Fruit fly (Drosophila melanogaster) whole organism, embryonic: ENCODE measurements around the gene Cpsf73.
A peak's percentile ranks its signal among the peaks of the same experiment; 100 is the strongest.

Source experiments
- B-H2 ChIP-seq: fragments of 200-800 bp; sonication (Bioruptor generic); optimal IDR thresholded peaks from 2 replicates; lab custom pipeline; 2018; ENCODE audit warnings: missing biosample characterization, mild to moderate bottlenecking, missing genetic modification characterization
- CG10267 ChIP-seq: fragments of 200-800 bp; sonication (Bioruptor generic); optimal IDR thresholded peaks from 2 replicates; lab custom pipeline; 2018; ENCODE audit warnings: missing biosample characterization, mild to moderate bottlenecking, missing genetic modification characterization, moderate library complexity
- CG10431 ChIP-seq: fragments of 200-800 bp; sonication (Bioruptor generic); optimal IDR thresholded peaks from 3 replicates; lab custom pipeline; 2018; ENCODE audit warnings: missing biosample characterization, mild to moderate bottlenecking, missing genetic modification characterization
- CG12155 ChIP-seq: fragments of 200-800 bp; sonication (Bioruptor generic); optimal IDR thresholded peaks from 3 replicates; lab custom pipeline; 2016; ENCODE audit warnings: missing biosample characterization, missing genetic modification characterization
- CG13287 ChIP-seq: fragments of 200-800 bp; sonication (Bioruptor generic); IDR thresholded peaks from 2 replicates; pipeline ENCODE4 v1.3.6; 2022; ENCODE audit warnings: missing biosample characterization, missing genetic modification characterization; ENCODE audit not compliant: partially characterized antibody
- CG15514 ChIP-seq: fragments of 200-800 bp; sonication (Bioruptor generic); optimal IDR thresholded peaks from 3 replicates; lab custom pipeline; 2017; ENCODE audit warnings: missing biosample characterization, missing genetic modification characterization, mild to moderate bottlenecking, moderate library complexity, missing genetic modification reagents
- CG18764 ChIP-seq: fragments of 200-800 bp; sonication (Bioruptor generic); optimal IDR thresholded peaks from 3 replicates; lab custom pipeline; 2016; ENCODE audit warnings: missing biosample characterization, missing genetic modification characterization
- CG2116 ChIP-seq: fragments of 200-800 bp; sonication (Bioruptor generic); optimal IDR thresholded peaks from 3 replicates; lab custom pipeline; 2018; ENCODE audit warnings: missing biosample characterization, mild to moderate bottlenecking, missing genetic modification characterization
- CG2129 ChIP-seq: fragments of 200-800 bp; sonication (Bioruptor generic); IDR thresholded peaks from 2 replicates; pipeline ENCODE4 v1.3.6; 2022; ENCODE audit warnings: missing biosample characterization, missing genetic modification characterization; ENCODE audit not compliant: partially characterized antibody
- CG30403 ChIP-seq: fragments of 200-800 bp; sonication (Bioruptor generic); optimal IDR thresholded peaks from 3 replicates; lab custom pipeline; 2016; ENCODE audit warnings: missing biosample characterization, missing genetic modification characterization
- CG34224 ChIP-seq: fragments of 200-800 bp; sonication (Bioruptor generic); IDR thresholded peaks from 3 replicates; pipeline ENCODE4 v1.3.6; 2022; ENCODE audit warnings: missing biosample characterization, missing genetic modification characterization; ENCODE audit not compliant: partially characterized antibody
- CG9797 ChIP-seq: fragments of 200-800 bp; sonication (Bioruptor generic); optimal IDR thresholded peaks from 3 replicates; lab custom pipeline; 2018; ENCODE audit warnings: missing biosample characterization, mild to moderate bottlenecking, missing genetic modification characterization
- Doc3 ChIP-seq: fragments of 200-800 bp; sonication (Bioruptor generic); IDR thresholded peaks from 3 replicates; pipeline ENCODE4 v1.3.6; 2022; ENCODE audit warnings: missing biosample characterization, missing genetic modification characterization; ENCODE audit not compliant: partially characterized antibody
- Dp ChIP-seq: fragments of 200-800 bp; sonication (Bioruptor generic); optimal IDR thresholded peaks from 2 replicates; lab custom pipeline; 2018; ENCODE audit warnings: missing biosample characterization, mild to moderate bottlenecking, missing genetic modification characterization, moderate library complexity
- Dref ChIP-seq: fragments of 200-800 bp; sonication (Bioruptor generic); IDR thresholded peaks from 2 replicates; pipeline ENCODE4 v1.3.6; 2022; ENCODE audit warnings: missing biosample characterization, missing genetic modification characterization
- E2f2 ChIP-seq: fragments of 200-800 bp; sonication (Bioruptor generic); IDR thresholded peaks from 2 replicates; pipeline ENCODE4 v1.3.6; 2022; ENCODE audit warnings: missing biosample characterization, missing genetic modification characterization
- Gug ChIP-seq: fragments of 200-800 bp; sonication (Bioruptor generic); IDR thresholded peaks from 4 replicates; pipeline ENCODE4 v1.3.6; 2022; ENCODE audit warnings: missing biosample characterization, missing genetic modification characterization
- HHEX ChIP-seq: fragments of 200-800 bp; sonication (Bioruptor generic); optimal IDR thresholded peaks from 3 replicates; lab custom pipeline; 2017; ENCODE audit warnings: missing biosample characterization, mild to moderate bottlenecking, missing genetic modification characterization, missing genetic modification reagents
- HLH4C ChIP-seq: fragments of 200-800 bp; sonication (Bioruptor generic); IDR thresholded peaks from 3 replicates; pipeline ENCODE4 v1.3.6; 2022; ENCODE audit warnings: missing biosample characterization, missing genetic modification characterization; ENCODE audit not compliant: partially characterized antibody
- MBD-R2 ChIP-seq: fragments of 200-800 bp; sonication (Bioruptor generic); IDR thresholded peaks from 2 replicates; pipeline ENCODE4 v1.3.6; 2022; ENCODE audit warnings: missing biosample characterization, missing genetic modification characterization
- MESR4 ChIP-seq: fragments of 200-800 bp; sonication (Bioruptor generic); optimal IDR thresholded peaks from 2 replicates; lab custom pipeline; 2018; ENCODE audit warnings: missing biosample characterization, mild to moderate bottlenecking, missing genetic modification characterization, moderate library complexity
- Med ChIP-seq: fragments of 200-800 bp; sonication (Bioruptor generic); peaks from one replicate; lab custom pipeline; 2016; ENCODE audit warnings: missing biosample characterization, missing genetic modification characterization, mild to moderate bottlenecking, inconsistent platforms, moderate library complexity
- Myb ChIP-seq: fragments of 200-800 bp; sonication (Bioruptor generic); optimal IDR thresholded peaks from 2 replicates; lab custom pipeline; 2016; ENCODE audit warnings: missing biosample characterization, missing genetic modification characterization
- Sin3A ChIP-seq: fragments of >200 bp; optimal IDR thresholded peaks from 2 replicates; lab custom pipeline; 2018
- Spps ChIP-seq: fragments of 200-800 bp; sonication (Bioruptor generic); optimal IDR thresholded peaks from 2 replicates; lab custom pipeline; 2018; ENCODE audit warnings: missing biosample characterization, mild to moderate bottlenecking, missing genetic modification characterization
- Sry-β ChIP-seq: fragments of 200-800 bp; sonication (Bioruptor generic); optimal IDR thresholded peaks from 2 replicates; lab custom pipeline; 2018; ENCODE audit warnings: missing biosample characterization, mild to moderate bottlenecking, missing genetic modification characterization, moderate library complexity
- Xbp1 ChIP-seq: fragments of 200-800 bp; sonication (Bioruptor generic); optimal IDR thresholded peaks from 3 replicates; lab custom pipeline; 2016; ENCODE audit warnings: missing biosample characterization, mild to moderate bottlenecking, missing genetic modification characterization
- amos ChIP-seq: fragments of 200-800 bp; sonication (Bioruptor generic); IDR thresholded peaks from 2 replicates; pipeline ENCODE4 v1.3.6; 2022; ENCODE audit warnings: missing biosample characterization, missing genetic modification characterization; ENCODE audit not compliant: partially characterized antibody
- bbx ChIP-seq: fragments of 200-800 bp; sonication (Bioruptor generic); IDR thresholded peaks from 2 replicates; pipeline ENCODE4 v1.3.6; 2022; ENCODE audit warnings: missing biosample characterization, missing genetic modification characterization; ENCODE audit not compliant: partially characterized antibody
- bsh ChIP-seq, 2 experiments: fragments of 200-800 bp; sonication (Bioruptor generic); optimal IDR thresholded peaks; 2 replicates each; lab custom pipeline; 2017 to 2018; ENCODE audit warnings: mild to moderate bottlenecking in 2 of 2, missing biosample characterization in 2 of 2, missing genetic modification characterization in 2 of 2, moderate library complexity in 1 of 2
- crp ChIP-seq, 2 experiments: fragments of 200-800 bp; sonication (Bioruptor generic); optimal IDR thresholded peaks; 2 replicates in 1 of 2; 3 replicates in 1 of 2; lab custom pipeline; 2017; ENCODE audit warnings: missing biosample characterization in 2 of 2, missing genetic modification characterization in 2 of 2, mild to moderate bottlenecking in 1 of 2, moderate library complexity in 1 of 2
- dm ChIP-seq: fragments of 200-800 bp; sonication (Bioruptor generic); optimal IDR thresholded peaks from 3 replicates; lab custom pipeline; 2016; ENCODE audit warnings: missing biosample characterization, missing genetic modification characterization
- emc ChIP-seq: fragments of 200-800 bp; sonication (Bioruptor generic); optimal IDR thresholded peaks from 2 replicates; lab custom pipeline; 2016; ENCODE audit warnings: missing biosample characterization, missing genetic modification characterization
- hb ChIP-seq: fragments of 200-800 bp; sonication (Bioruptor generic); IDR thresholded peaks from 3 replicates; pipeline ENCODE4 v1.3.6; 2022; ENCODE audit warnings: missing biosample characterization, missing genetic modification characterization; ENCODE audit not compliant: partially characterized antibody
- hkb ChIP-seq, 2 experiments: fragments of 200-800 bp in 1 of 2; fragments of >200 bp in 1 of 2; sonication (Bioruptor generic) in 1 of 2; IDR thresholded peaks in 1 of 2; optimal IDR thresholded peaks in 1 of 2; 2 replicates each; pipeline versions ENCODE4 v1.3.6 to Lab custom; 2017 to 2022; ENCODE audit warnings: missing biosample characterization in 1 of 2, missing genetic modification characterization in 1 of 2
- inv ChIP-seq: fragments of 200-800 bp; sonication (Bioruptor generic); IDR thresholded peaks from 2 replicates; pipeline ENCODE4 v1.3.6; 2022; ENCODE audit warnings: missing biosample characterization, missing genetic modification characterization; ENCODE audit not compliant: partially characterized antibody
- kah ChIP-seq: fragments of 200-800 bp; sonication (Bioruptor generic); optimal IDR thresholded peaks from 2 replicates; lab custom pipeline; 2018; ENCODE audit warnings: missing biosample characterization, mild to moderate bottlenecking, missing genetic modification characterization
- knrl ChIP-seq: fragments of 200-800 bp; sonication (Bioruptor generic); IDR thresholded peaks from 3 replicates; pipeline ENCODE4 v1.3.6; 2022; ENCODE audit warnings: missing biosample characterization, missing genetic modification characterization; ENCODE audit not compliant: partially characterized antibody
- lmd ChIP-seq: fragments of 200-800 bp; sonication (Bioruptor generic); IDR thresholded peaks from 2 replicates; pipeline ENCODE4 v1.3.6; 2022; ENCODE audit warnings: missing biosample characterization, missing genetic modification characterization
- pzg ChIP-seq: fragments of 200-800 bp; sonication (Bioruptor generic); optimal IDR thresholded peaks from 3 replicates; lab custom pipeline; 2018; ENCODE audit warnings: missing biosample characterization, mild to moderate bottlenecking, missing genetic modification characterization, moderate library complexity
- sens ChIP-seq: fragments of 200-800 bp; sonication (Bioruptor generic); peaks from one replicate; lab custom pipeline; 2016; ENCODE audit warnings: missing biosample characterization, missing genetic modification characterization
- sna ChIP-seq: fragments of 200-800 bp; sonication (Bioruptor generic); IDR thresholded peaks from 2 replicates; pipeline ENCODE4 v1.3.6; 2022; ENCODE audit warnings: missing biosample characterization, missing genetic modification characterization; ENCODE audit not compliant: partially characterized antibody
- sqz ChIP-seq: fragments of 200-800 bp; sonication (Bioruptor generic); optimal IDR thresholded peaks from 3 replicates; lab custom pipeline; 2018; ENCODE audit warnings: missing biosample characterization, mild to moderate bottlenecking, missing genetic modification characterization
- stwl ChIP-seq: fragments of 200-800 bp; sonication (Bioruptor generic); optimal IDR thresholded peaks from 3 replicates; lab custom pipeline; 2018; ENCODE audit warnings: missing biosample characterization, mild to moderate bottlenecking, missing genetic modification characterization, moderate library complexity
- zen2 ChIP-seq: fragments of 200-800 bp; sonication (Bioruptor generic); IDR thresholded peaks from 3 replicates; pipeline ENCODE4 v1.3.6; 2022; ENCODE audit warnings: missing biosample characterization, missing genetic modification characterization; ENCODE audit not compliant: partially characterized antibody
- zf30C ChIP-seq: fragments of 200-800 bp; sonication (Bioruptor generic); optimal IDR thresholded peaks from 3 replicates; lab custom pipeline; 2018; ENCODE audit warnings: missing biosample characterization, mild to moderate bottlenecking, missing genetic modification characterization

Gene Cpsf73

DNA sequence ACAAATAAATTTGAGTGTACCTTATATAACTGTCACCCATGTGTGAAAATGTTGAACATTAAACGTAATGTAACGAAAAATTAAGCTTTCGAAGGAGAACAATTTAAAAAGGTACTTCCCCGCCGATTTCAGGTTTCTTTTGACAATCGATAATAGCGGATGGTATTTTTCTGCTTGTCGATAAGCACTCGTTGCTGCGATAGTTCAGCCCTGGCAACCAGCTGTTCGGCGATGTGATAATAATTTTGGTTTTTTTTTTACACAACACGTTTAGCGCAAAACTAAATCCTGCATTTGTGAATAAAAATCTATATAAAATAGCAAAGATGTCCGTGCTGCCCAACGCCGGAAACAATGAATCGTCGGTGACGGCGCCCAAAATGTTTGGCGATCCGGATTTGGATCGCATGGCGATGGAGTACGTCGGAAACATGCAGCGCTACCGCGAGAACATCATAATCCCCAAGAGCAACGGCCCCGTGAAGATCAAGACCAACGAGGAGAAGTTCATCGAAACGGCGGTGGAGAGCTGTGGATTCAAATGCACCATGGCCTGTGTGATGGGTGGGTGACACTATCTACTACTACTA is 4.4 kb upstream of the Cpsf73 start, which contains the start of gene CG31229 (continued):
- TF ChIP-seq knrl (GFP tag; lab: Robert Waterston, UW) (peak; percentile 21; the same call in 1 of the 3 replicates), MESR4 (GFP tag; lab: Kevin White, UChicago) (peak; percentile 53), hb (GFP tag; lab: Robert Waterston, UW) (0 out of 3 replicates have a peak, but pooled peaks have one; percentile 37), HHEX (GFP tag; lab: Kevin White, UChicago) (no peak), stwl (tag; lab: Kevin White, UChicago) (peak; percentile 54), CG18764 (GFP tag; lab: Kevin White, UChicago) (no peak), B-H2 (GFP tag; lab: Kevin White, UChicago) (no peak), emc (no peak), CG10267 (tag; lab: Kevin White, UChicago) (peak; percentile 8), MBD-R2 (GFP tag; lab: Robert Waterston, UW) (peak; percentile 90), Dref (GFP tag; lab: Robert Waterston, UW) (peak; percentile 86), CG34224 (GFP tag; lab: Robert Waterston, UW) (peak; percentile 57), CG15514 (GFP tag; lab: Kevin White, UChicago) (peak; percentile 86), Med (peak; percentile 70), lmd (no peak), zf30C (GFP tag; lab: Kevin White, UChicago) (no peak), bbx (GFP tag; lab: Robert Waterston, UW) (peak; percentile 27; the same call in 1 of the 2 replicates), Sin3A (lab: Kevin White, UChicago) (peak; percentile 34), CG2116 (GFP tag; lab: Kevin White, UChicago) (peak; percentile 62), Sry-β (GFP tag; lab: Kevin White, UChicago) (no peak), Doc3 (GFP tag; lab: Robert Waterston, UW) (0 out of 3 replicates have a peak, but pooled peaks have one; percentile 34), amos (GFP tag; lab: Robert Waterston, UW) (peak; percentile 55; the same call in 1 of the 2 replicates), zen2 (GFP tag; lab: Robert Waterston, UW) (peak; percentile 59; the same call in 2 of the 3 replicates), CG10431 (GFP tag; lab: Kevin White, UChicago) (no peak), Dp (GFP tag; lab: Kevin White, UChicago) (peak; percentile 85), Myb (GFP tag; lab: Kevin White, UChicago) (peak; percentile 5), CG9797 (GFP tag; lab: Kevin White, UChicago) (peak; percentile 28), Gug (GFP tag; lab: Robert Waterston, UW) (no peak), hkb (optimal IDR thresholded peaks at IDR 0.05; lab: Kevin White, UChicago) (no peak), hkb (GFP tag; IDR thresholded peaks at IDR 0.05; lab: Robert Waterston, UW) (0 out of 2 replicates have a peak, but pooled peaks have one; percentile 13), E2f2 (GFP tag; lab: Robert Waterston, UW) (peak; percentile 94), inv (GFP tag; lab: Robert Waterston, UW) (peak; percentile 24; the same call in 1 of the 2 replicates), kah (GFP tag; lab: Kevin White, UChicago) (peak; percentile 63), bsh (GFP tag; optimal IDR thresholded peaks at IDR 0.05; lab: Kevin White, UChicago) (peak in 1 of 2 experiments; percentile 15), CG30403 (no peak), CG12155 (GFP tag; lab: Kevin White, UChicago) (peak; percentile 90), CG2129 (GFP tag; lab: Robert Waterston, UW) (0 out of 2 replicates have a peak, but pooled peaks have one; percentile 13), dm (GFP tag; lab: Kevin White, UChicago) (peak; percentile 33), Xbp1 (no peak), HLH4C (GFP tag; lab: Robert Waterston, UW) (peak; percentile 56; the same call in 1 of the 3 replicates), CG13287 (GFP tag; lab: Robert Waterston, UW) (peak; percentile 77), sna (peak; percentile 42; the same call in 1 of the 2 replicates), sqz (GFP tag; lab: Kevin White, UChicago) (peak; percentile 89), pzg (GFP tag; lab: Kevin White, UChicago) (peak; percentile 65), sens (peak; percentile 72), Spps (tag; lab: Kevin White, UChicago) (no peak), crp (GFP tag; optimal IDR thresholded peaks at IDR 0.05; lab: Kevin White, UChicago) (peak; percentile 76 to 94)
